Fruit fly (Drosophila melanogaster) ovary, adult (tissue): ENCODE results near the gene Naa20A.
A peak's percentile ranks its signal among the peaks of the same experiment; 100 is the strongest.

Experiments used
- CG17801 ChIP-seq: fragments of 200-800 bp; optimal IDR thresholded peaks from 2 replicates; lab custom pipeline; 2019; ENCODE audit warnings: missing biosample characterization, mild to moderate bottlenecking, missing genetic modification characterization, moderate library complexity; ENCODE audit not compliant: partially characterized antibody

The Naa20A gene

DNA sequence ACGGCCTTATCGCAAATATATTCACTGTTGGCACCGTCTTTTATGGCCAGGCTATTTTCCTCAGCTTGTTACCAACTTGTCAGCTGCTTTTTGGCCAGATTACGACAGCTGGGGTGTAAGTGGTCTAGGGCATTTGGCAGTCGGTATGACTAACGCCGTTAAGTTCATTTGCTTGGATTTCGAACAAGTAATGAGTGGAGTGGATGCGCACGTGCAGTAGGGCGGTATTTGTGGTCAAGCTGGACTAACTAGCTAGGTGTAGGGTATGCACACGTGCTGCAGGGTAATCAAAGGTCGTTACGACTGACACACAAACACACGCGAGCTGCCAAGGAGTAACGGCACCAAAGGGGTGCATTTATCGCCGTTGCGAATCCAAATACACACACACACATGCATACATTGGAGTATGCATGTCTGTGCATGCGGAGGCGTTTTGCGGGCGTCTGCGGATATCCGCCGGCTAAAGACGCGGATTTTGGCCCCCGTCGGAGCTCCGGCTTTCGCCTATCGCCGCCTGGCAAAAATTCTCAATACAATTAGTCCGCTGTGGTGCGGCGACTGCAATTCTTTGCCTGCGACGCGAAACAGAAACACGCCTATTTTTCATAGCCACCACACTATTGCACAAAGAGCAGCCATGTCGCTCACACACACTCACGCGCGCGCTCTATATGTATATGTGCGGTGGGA lies 44.8 kb downstream of the Naa20A start:
- peak; percentile 28 for TF ChIP-seq CG17801 (GFP tag; lab: Kevin White, UChicago)

dm6 chrX:19573687-19574086 lies 49.2 kb downstream of the Naa20A start:
- TF ChIP-seq CG17801 (GFP tag; lab: Kevin White, UChicago): no peak
